Worm (Caenorhabditis elegans) whole organism, L4/young adult: ENCODE data around the gene F20D6.12.

ENCODE experiments used
- W03F9.2 ChIP-seq: fragments of 150-350 bp; optimal IDR thresholded peaks from 2 replicates; lab custom pipeline; 2014; ENCODE audit warnings: missing biosample characterization, missing genetic modification characterization
- dao-5 ChIP-seq: sonication (generic microtip); optimal IDR thresholded peaks from 2 replicates; lab custom pipeline; 2016; ENCODE audit warnings: missing genotype, missing genetic modification characterization, moderate library complexity, missing compliant biosample characterization
- him-1 ChIP-seq: sonication (generic microtip); optimal IDR thresholded peaks from 2 replicates; lab custom pipeline; 2016; ENCODE audit warnings: missing genotype, missing genetic modification reagents, missing genetic modification characterization, missing compliant biosample characterization

DNA sequence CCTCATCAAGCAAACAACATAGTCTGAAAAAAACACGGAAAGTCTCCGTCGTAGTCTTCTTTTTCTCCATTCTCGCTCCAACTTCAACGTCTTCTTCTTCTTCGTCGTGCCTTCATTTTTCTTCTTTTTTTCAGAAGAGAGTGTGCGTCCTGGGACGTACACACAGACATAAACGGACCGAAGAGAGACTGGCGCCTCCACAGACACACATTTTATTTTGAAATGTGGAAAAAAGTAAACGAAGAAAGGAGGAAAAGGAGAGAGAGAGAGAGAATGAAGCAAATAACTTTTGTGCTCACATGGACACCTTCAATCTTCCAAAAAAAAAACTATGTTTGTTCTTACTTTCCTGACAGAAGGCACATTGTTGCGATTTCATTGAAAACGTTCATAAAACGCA lies 25.2 kb upstream of the F20D6.12 start:
- TF ChIP-seq dao-5 (tag; lab: Kevin White, UChicago) (no peak), W03F9.2 (tag; lab: Kevin White, UChicago) (no peak), him-1 (no peak)
